Worm (Caenorhabditis elegans) whole organism, L1 larva: ENCODE results near the gene jkk-1.

Experiments used
- blmp-1 ChIP-seq: fragments of 150-350 bp; optimal IDR thresholded peaks from 2 replicates; lab custom pipeline; 2014; ENCODE audit warnings: missing biosample characterization, missing genetic modification characterization
- ces-1 ChIP-seq: fragments of 150-350 bp; optimal IDR thresholded peaks from 2 replicates; lab custom pipeline; 2014; ENCODE audit warnings: missing biosample characterization, missing genetic modification reagents, missing genetic modification characterization
- dpl-1 ChIP-seq, 3 experiments: fragments of 150-350 bp in 2 of 3; sonication (generic microtip) in 1 of 3; optimal IDR thresholded peaks; 2 replicates each; lab custom pipeline; 2014 to 2017; ENCODE audit warnings: missing biosample characterization in 3 of 3, missing genetic modification characterization in 3 of 3, missing genetic modification reagents in 3 of 3
- egl-27 ChIP-seq, 2 experiments: fragments of 150-350 bp in 1 of 2; sonication (generic microtip); optimal IDR thresholded peaks; 3 replicates each; lab custom pipeline; 2017 to 2018; ENCODE audit warnings: missing biosample characterization in 2 of 2, missing genetic modification characterization in 2 of 2, missing genetic modification reagents in 2 of 2
- elt-2 ChIP-seq: sonication (generic microtip); optimal IDR thresholded peaks from 2 replicates; lab custom pipeline; 2016; ENCODE audit warnings: missing genetic modification characterization, mild to moderate bottlenecking, inconsistent platforms, missing compliant biosample characterization, missing genetic modification reagents
- nhr-237 ChIP-seq: fragments of 150-350 bp; optimal IDR thresholded peaks from 2 replicates; lab custom pipeline; 2014; ENCODE audit warnings: missing biosample characterization, missing genetic modification characterization
- nhr-28 ChIP-seq: fragments of 150-350 bp; optimal IDR thresholded peaks from 2 replicates; lab custom pipeline; 2014; ENCODE audit warnings: missing biosample characterization, missing genetic modification characterization
- sox-4 ChIP-seq: sonication (generic microtip); optimal IDR thresholded peaks from 2 replicates; lab custom pipeline; 2016; ENCODE audit warnings: missing genetic modification characterization, missing compliant biosample characterization

DNA sequence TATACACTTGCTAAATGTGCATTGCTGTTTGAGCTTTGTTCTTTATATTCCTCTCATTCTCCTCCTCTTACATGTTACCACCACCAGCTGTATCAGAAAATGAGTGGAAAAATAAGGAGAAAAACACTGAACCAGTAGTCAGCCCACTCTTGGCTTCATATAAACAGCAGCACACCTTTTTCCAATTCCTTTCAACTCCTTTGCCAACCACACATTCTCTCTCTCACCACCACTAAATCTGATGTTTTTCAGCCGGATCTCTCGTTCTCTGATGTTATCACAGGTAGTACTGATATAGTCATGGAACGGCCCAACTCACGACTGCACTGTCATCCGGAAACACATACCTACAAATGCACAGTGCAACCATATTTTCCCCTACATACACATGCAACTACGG is 18.3 kb downstream of the jkk-1 start, which contains the start of gene kcnl-3:
- TF ChIP-seq egl-27 (tag; optimal IDR thresholded peaks at IDR 0.05; lab: Kevin White, UChicago) = no peak
- TF ChIP-seq nhr-28 (tag; lab: Kevin White, UChicago) = no peak
- TF ChIP-seq nhr-237 (tag; lab: Kevin White, UChicago) = no peak
- TF ChIP-seq ces-1 = no peak
- no peak for TF ChIP-seq dpl-1 (GFP tag; optimal IDR thresholded peaks at IDR 0.05; lab: Kevin White, UChicago)
- no peak for TF ChIP-seq elt-2 (tag; lab: Kevin White, UChicago)
- TF ChIP-seq sox-4 (tag; lab: Kevin White, UChicago) = no peak
- no peak for TF ChIP-seq blmp-1 (tag; lab: Kevin White, UChicago)
